Worm (Caenorhabditis elegans) whole organism, midembryonic: ENCODE measurements around the gene C04H4.1.

Experiments
- T22C8.4 ChIP-seq: fragments of 200-800 bp; sonication (Bioruptor generic); IDR thresholded peaks from 2 replicates; pipeline ENCODE4 v1.3.6; 2022; ENCODE audit warnings: missing genetic modification characterization, missing compliant biosample characterization
- cog-1 ChIP-seq: sonication (generic microtip); optimal IDR thresholded peaks from 2 replicates; lab custom pipeline; 2016; ENCODE audit warnings: missing genetic modification characterization, missing compliant biosample characterization
- flt-1 ChIP-seq: fragments of 200-800 bp; sonication (Bioruptor generic); IDR thresholded peaks from 2 replicates; pipeline ENCODE4 v1.3.6; 2022; ENCODE audit warnings: missing genetic modification characterization, missing compliant biosample characterization
- klf-2 ChIP-seq: fragments of 200-800 bp; sonication (Bioruptor generic); conservative IDR thresholded peaks from 2 replicates; pipeline ENCODE4 v1.3.6; 2022; ENCODE audit warnings: missing genetic modification reagents, missing genetic modification characterization, missing compliant biosample characterization
- med-1 ChIP-seq: sonication (generic microtip); optimal IDR thresholded peaks from 2 replicates; lab custom pipeline; 2017; ENCODE audit warnings: missing genetic modification characterization, mild to moderate bottlenecking, missing compliant biosample characterization, antibody characterized with exemption, missing genetic modification reagents; ENCODE audit not compliant: insufficient read depth
- ref-1 ChIP-seq: fragments of 200-800 bp; sonication (Bioruptor generic); conservative IDR thresholded peaks from 2 replicates; pipeline ENCODE4 v1.3.6; 2022; ENCODE audit warnings: missing genetic modification reagents, missing genetic modification characterization, missing compliant biosample characterization
- tab-1 ChIP-seq: fragments of 200-800 bp; sonication (Bioruptor generic); IDR thresholded peaks from 2 replicates; pipeline ENCODE4 v1.3.6; 2022; ENCODE audit warnings: missing genetic modification characterization, missing compliant biosample characterization
- ztf-23 ChIP-seq: fragments of 200-800 bp; sonication (Bioruptor generic); IDR thresholded peaks from 2 replicates; pipeline ENCODE4 v1.3.6; 2022; ENCODE audit warnings: missing genetic modification reagents, missing genetic modification characterization, missing compliant biosample characterization
- ztf-29 ChIP-seq: fragments of 200-800 bp; sonication (Bioruptor generic); IDR thresholded peaks from 2 replicates; pipeline ENCODE4 v1.3.6; 2022; ENCODE audit warnings: missing genetic modification reagents, missing genetic modification characterization, missing compliant biosample characterization

C04H4.1 gene

DNA sequence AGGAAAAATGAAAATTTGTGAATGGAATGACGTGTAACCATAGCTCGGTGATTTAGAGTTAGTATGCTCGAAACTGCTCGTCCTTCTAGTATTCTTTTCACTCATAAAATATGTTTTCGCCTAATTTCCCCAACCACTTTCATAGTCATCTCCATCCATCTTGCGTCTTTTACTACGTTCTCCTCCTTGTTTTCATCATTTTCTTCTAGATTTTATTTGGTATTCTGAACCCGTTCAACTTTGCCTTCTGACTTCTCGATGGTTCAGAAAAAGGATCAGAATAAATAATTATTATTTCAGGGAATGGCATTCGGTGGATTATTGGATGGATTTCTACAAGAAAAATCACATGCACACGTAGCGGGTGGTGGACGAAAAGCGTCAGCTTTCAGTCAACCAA, at the start of gene C04H4.1:
Gene C04H4.1, plus strand, starts transcription at position 301 of the 400 bp plus-strand sequence.
- no peak for TF ChIP-seq T22C8.4 (GFP tag; lab: Robert Waterston, UW)
- TF ChIP-seq klf-2 (GFP tag; lab: Robert Waterston, UW), result no peak
- no peak for TF ChIP-seq ref-1 (GFP tag; lab: Robert Waterston, UW)
- TF ChIP-seq med-1 (GFP tag; lab: Kevin White, UChicago), result no peak
- TF ChIP-seq ztf-29 (GFP tag; lab: Robert Waterston, UW), result no peak
- TF ChIP-seq flt-1 (GFP tag; lab: Robert Waterston, UW), result no peak
- no peak for TF ChIP-seq tab-1

DNA sequence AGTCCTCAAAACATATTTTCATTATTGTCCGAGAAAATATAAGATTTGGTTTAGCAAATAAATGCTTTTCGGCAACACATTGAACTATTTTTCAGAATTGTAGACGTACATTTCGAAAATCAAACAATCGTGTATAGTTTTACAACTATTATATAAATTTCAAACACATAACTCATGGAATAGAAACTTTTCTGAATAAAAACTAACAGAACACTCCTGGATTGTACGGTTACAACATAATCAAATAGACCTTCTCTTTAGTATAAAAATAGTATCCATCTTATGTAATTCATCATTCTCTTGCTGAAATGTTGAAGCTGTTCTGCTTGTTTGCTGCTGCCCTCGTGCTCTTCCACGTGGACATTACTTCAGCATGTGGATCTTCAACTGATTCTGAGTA, 47.6 kb upstream of the C04H4.1 start, which contains the start of gene ZK675.4:
Gene ZK675.4, plus strand, starts transcription at position 301 of the 400 bp plus-strand sequence.
- TF ChIP-seq klf-2 (GFP tag; lab: Robert Waterston, UW) (no peak), T22C8.4 (GFP tag; lab: Robert Waterston, UW) (no peak), med-1 (GFP tag; lab: Kevin White, UChicago) (no peak), cog-1 (tag; lab: Kevin White, UChicago) (no peak), ref-1 (GFP tag; lab: Robert Waterston, UW) (no peak), ztf-29 (GFP tag; lab: Robert Waterston, UW) (no peak), flt-1 (GFP tag; lab: Robert Waterston, UW) (no peak), tab-1 (no peak), ztf-23 (GFP tag; lab: Robert Waterston, UW) (no peak)

DNA sequence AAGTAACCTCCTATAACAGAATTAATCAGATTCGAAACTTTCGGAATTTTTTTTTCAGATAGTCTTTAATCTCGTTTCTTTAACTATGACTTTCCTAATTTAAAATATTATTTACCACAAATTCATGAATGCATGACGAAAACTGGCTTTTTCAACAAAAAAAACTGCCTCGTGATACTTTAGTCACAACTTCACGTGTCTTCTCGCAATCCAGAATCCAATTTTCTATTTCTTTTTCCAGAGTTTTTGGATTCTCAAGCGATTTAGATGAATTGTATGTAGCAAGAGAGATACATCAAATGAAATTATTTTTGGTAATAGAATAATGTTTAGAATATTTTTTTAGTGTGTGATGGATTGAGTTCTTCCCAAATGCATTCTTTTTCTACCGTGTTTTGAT, 38.5 kb upstream of the C04H4.1 start:
- TF ChIP-seq ref-1 (GFP tag; lab: Robert Waterston, UW) (no peak), ztf-29 (GFP tag; lab: Robert Waterston, UW) (no peak), T22C8.4 (GFP tag; lab: Robert Waterston, UW) (no peak), cog-1 (tag; lab: Kevin White, UChicago) (no peak), tab-1 (no peak), klf-2 (GFP tag; lab: Robert Waterston, UW) (no peak), flt-1 (GFP tag; lab: Robert Waterston, UW) (no peak), ztf-23 (GFP tag; lab: Robert Waterston, UW) (no peak), med-1 (GFP tag; lab: Kevin White, UChicago) (no peak)

DNA sequence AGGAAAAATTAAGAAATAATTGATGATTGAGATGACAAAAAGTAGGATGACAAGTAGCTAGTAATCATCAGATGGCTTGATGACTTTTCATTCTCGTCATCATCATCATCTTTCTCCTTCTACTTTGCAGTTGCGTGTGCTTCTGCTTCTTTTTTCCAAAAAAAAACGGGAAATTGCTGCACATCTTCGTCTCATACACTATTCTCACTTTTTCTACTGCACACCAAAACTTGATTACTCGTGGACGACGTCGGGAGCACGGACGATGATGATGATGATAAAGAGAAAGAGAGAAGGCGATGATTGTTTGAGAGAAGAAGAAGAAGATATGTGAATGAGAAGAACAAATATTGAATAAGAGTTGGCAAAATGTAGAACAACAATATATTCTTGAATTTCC, 37.5 kb upstream of the C04H4.1 start:
- TF ChIP-seq klf-2 (GFP tag; lab: Robert Waterston, UW) (no peak), T22C8.4 (GFP tag; lab: Robert Waterston, UW) (no peak), flt-1 (GFP tag; lab: Robert Waterston, UW) (no peak), ref-1 (GFP tag; lab: Robert Waterston, UW) (no peak), tab-1 (no peak)

DNA sequence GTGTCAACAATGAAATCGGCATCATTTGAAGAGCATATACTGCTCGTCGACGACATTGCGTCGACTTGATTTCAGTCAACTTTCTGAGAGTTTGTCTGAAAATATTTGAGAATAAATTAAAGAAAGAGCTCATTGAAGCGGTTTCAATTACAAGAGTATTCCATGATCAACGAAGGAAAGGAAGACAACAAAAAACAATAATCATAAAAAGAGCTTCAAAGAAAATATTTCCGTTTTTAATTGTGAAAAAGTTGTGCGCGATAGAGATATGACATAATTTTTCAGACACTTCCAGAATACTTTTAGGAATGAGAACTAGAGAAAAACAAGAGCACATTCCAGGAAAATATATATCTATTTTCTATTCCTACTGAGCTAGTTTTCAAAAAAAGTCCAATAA, 30.0 kb upstream of the C04H4.1 start, which contains the start of gene spv-1:
Gene spv-1, minus strand, starts transcription at position 101 of the 400 bp plus-strand sequence.
- no peak for TF ChIP-seq med-1 (GFP tag; lab: Kevin White, UChicago)
- no peak for TF ChIP-seq flt-1 (GFP tag; lab: Robert Waterston, UW)

DNA sequence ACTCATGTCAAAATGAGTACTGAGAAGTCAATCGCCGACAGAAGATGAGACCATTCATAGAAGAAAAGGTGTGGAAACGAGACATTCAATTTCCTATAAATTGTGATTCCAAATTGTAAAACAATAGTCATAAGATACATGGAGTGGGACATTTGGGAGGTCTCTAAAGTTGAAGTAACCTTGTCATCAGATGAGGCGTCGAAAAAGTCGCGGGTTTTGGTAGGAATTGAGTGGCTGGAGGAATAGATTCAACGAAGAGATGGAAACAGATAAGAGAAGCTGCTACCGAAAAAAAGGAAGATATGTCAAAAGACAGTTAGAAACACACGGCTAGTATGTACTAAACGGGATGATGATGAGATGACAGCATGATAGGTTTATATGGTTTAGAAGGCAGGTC, 28.0 kb upstream of the C04H4.1 start:
- TF ChIP-seq ref-1 (GFP tag; lab: Robert Waterston, UW) (no peak), cog-1 (tag; lab: Kevin White, UChicago) (no peak), flt-1 (GFP tag; lab: Robert Waterston, UW) (no peak), klf-2 (GFP tag; lab: Robert Waterston, UW) (no peak), tab-1 (no peak), ztf-23 (GFP tag; lab: Robert Waterston, UW) (no peak), T22C8.4 (GFP tag; lab: Robert Waterston, UW) (no peak), ztf-29 (GFP tag; lab: Robert Waterston, UW) (no peak), med-1 (GFP tag; lab: Kevin White, UChicago) (no peak)

DNA sequence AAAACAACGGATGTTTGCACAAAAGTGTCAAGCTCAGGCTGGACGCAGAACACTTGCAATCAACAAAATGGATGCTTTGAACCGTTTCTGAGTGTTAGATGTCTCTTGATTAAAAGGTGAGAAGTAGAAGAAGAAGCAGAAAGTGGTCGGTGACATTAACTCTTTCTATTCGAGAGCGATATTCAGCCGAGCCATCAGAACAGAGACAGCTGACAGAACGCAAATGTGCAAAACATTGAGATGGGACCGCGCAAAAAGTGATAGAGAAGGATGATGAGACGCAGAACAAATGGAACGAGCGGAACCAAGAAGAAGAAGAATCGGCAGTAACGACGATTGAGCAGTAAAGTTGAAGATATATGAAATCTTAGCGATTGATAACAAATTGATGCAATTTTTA, 23.0 kb upstream of the C04H4.1 start:
- TF ChIP-seq ztf-23 (GFP tag; lab: Robert Waterston, UW) (no peak), flt-1 (GFP tag; lab: Robert Waterston, UW) (no peak), klf-2 (GFP tag; lab: Robert Waterston, UW) (no peak), tab-1 (no peak), med-1 (GFP tag; lab: Kevin White, UChicago) (no peak), T22C8.4 (GFP tag; lab: Robert Waterston, UW) (no peak)

DNA sequence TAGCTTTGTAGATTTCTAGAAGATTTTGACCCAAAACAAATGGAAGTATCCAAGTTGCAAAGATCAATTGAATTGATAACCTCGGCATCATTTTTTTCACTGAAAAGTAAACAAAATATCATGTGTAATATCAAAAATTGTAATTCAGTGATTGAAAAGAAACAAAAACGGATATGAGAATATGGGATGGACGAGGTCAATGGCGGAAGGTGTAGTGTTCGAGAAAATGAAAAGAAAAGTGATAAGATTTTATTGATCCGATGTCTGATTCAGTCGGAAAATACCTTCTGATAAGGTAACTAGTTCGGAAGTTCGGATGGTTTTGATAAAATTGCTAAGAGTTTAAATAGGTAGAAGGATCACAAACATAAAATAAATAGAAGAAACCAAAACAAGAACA, 20.6 kb upstream of the C04H4.1 start, which contains the start of gene ZK669.2:
Gene ZK669.2, minus strand, starts transcription at position 101 of the 400 bp plus-strand sequence.
- TF ChIP-seq klf-2 (GFP tag; lab: Robert Waterston, UW) (no peak), ztf-29 (GFP tag; lab: Robert Waterston, UW) (no peak), ztf-23 (GFP tag; lab: Robert Waterston, UW) (no peak), cog-1 (tag; lab: Kevin White, UChicago) (no peak), ref-1 (GFP tag; lab: Robert Waterston, UW) (no peak), med-1 (GFP tag; lab: Kevin White, UChicago) (no peak), tab-1 (no peak), T22C8.4 (GFP tag; lab: Robert Waterston, UW) (no peak), flt-1 (GFP tag; lab: Robert Waterston, UW) (no peak)

DNA sequence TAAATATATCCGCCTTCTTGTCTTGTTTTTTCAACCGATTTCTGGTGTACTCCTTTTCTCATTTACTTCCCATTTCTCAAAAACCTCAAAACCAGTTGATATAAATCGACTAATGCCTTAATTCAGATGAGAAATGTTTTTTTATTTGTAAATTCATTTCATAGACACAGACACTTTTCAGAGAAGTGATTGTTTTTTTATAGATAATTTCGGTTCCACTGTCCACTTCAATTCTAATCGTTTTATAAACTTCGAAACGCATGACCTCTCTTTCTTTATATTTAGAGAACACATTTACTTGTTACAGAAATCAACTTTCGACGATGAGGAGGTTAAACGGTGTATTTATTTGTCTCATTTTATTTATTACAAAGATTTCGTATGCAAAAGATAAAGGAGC, 17.8 kb upstream of the C04H4.1 start, which contains the start of gene ZK669.3:
Gene ZK669.3, plus strand, starts transcription at position 301 of the 400 bp plus-strand sequence.
- TF ChIP-seq ztf-23 (GFP tag; lab: Robert Waterston, UW) (no peak), med-1 (GFP tag; lab: Kevin White, UChicago) (no peak), tab-1 (no peak), T22C8.4 (GFP tag; lab: Robert Waterston, UW) (no peak)

DNA sequence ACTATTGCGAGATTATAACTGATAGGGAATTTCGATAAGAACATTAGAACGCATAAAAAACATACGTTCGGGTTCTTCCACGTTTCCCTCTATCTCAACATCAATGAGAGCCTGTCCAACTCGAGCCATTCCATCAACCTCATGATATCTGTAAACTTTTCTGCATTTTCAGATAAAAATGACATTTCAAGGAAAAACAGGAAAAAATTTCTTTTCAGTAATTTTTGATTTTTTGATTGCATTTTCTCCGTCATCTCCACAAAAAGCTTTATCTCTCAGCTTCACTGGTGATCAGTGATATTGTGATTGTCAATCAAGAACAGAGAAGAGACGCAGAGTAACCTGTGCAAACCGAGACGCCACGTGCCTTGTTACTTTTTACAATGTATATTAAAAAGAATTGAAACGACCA, 14.3 kb upstream of the C04H4.1 start:
- TF ChIP-seq tab-1 (no peak), med-1 (GFP tag; lab: Kevin White, UChicago) (no peak), T22C8.4 (GFP tag; lab: Robert Waterston, UW) (no peak), ztf-29 (GFP tag; lab: Robert Waterston, UW) (no peak), cog-1 (tag; lab: Kevin White, UChicago) (no peak), ztf-23 (GFP tag; lab: Robert Waterston, UW) (no peak), flt-1 (GFP tag; lab: Robert Waterston, UW) (no peak), klf-2 (GFP tag; lab: Robert Waterston, UW) (no peak)
